Fruit fly (Drosophila melanogaster): ENCODE measurements around the gene RpL23A.

DNA sequence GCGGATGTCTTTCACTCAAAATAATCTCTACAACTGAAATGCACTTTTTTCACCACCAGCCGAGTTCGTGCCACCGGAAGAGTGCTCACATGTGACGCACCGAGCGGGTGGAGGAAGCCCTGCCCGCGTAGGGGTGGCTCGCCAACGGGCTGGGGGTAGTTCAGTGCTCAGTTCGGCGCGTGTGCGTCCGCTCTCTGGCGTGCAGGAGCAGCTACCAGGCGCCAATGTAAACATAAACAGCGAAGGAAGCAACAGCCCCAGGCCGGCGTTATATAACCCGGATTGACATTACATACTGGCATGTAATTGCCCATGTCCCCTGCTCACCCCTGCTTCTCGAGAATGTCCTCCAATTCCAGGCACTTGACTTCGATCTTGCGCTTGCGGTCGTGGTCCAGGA, 4.2 kb downstream of the RpL23A start:
- TF ChIP-seq CG16779 (tag; optimal IDR thresholded peaks at IDR 0.05): no peak
- TF ChIP-seq CG3032 (tag; optimal IDR thresholded peaks at IDR 0.05): no peak

Data from whole organism, prepupa.